Fruit fly (Drosophila melanogaster): Measurements from ENCODE around the gene CG14326.

DNA sequence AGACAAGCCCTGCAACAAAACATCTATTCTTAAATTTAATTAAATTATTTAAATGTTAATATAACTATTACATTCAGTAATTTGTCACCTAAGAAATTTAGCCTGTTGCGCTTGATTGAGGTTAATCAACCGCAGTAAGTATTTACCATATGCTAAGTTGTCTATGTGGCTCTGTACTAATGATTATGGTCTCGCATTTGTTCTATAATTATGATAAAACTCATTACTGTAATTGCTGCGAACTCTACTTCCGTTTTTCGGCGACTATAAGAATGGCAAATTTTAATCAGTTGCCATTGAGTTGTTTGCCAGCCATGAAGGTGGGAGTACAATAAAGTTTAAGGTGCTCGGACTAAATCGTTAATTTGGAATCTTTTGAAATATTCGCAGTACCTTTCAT lies 6.3 kb upstream of the CG14326 start, which contains the start of gene CG34281:
- TF ChIP-seq usp (GFP tag; optimal IDR thresholded peaks at IDR 0.05), result no peak
- TF ChIP-seq EcR (GFP tag; optimal IDR thresholded peaks at IDR 0.05), result no peak
